Worm (Caenorhabditis elegans) whole organism, L3 larva: Measurements from ENCODE around the gene txt-2.
A peak's percentile ranks its signal among the peaks of the same experiment; 100 is the strongest.
"Not testable (repeated sequence)": the region's sequence is repeated elsewhere in the genome, so short reads cannot be mapped to it uniquely, and the experiment has no call there.

ENCODE experiments used
- R02D3.7 ChIP-seq: fragments of 150-350 bp; optimal IDR thresholded peaks from 2 replicates; lab custom pipeline; 2014; ENCODE audit warnings: missing biosample characterization, missing genetic modification characterization
- ZK546.5 ChIP-seq: sonication (generic microtip); optimal IDR thresholded peaks from 2 replicates; lab custom pipeline; 2017; ENCODE audit warnings: missing biosample characterization, missing genetic modification characterization
- daf-12 ChIP-seq: fragments of 150-350 bp; optimal IDR thresholded peaks from 2 replicates; lab custom pipeline; 2014; ENCODE audit warnings: missing biosample characterization, missing genetic modification reagents, missing genetic modification characterization
- egl-27 ChIP-seq: sonication (generic microtip); optimal IDR thresholded peaks from 4 replicates; lab custom pipeline; 2017; ENCODE audit warnings: missing biosample characterization, missing genetic modification reagents, missing genetic modification characterization
- egl-5 ChIP-seq: fragments of 150-350 bp; optimal IDR thresholded peaks from 2 replicates; lab custom pipeline; 2017; ENCODE audit warnings: missing biosample characterization, missing genetic modification reagents, missing genetic modification characterization, inconsistent platforms
- elt-2 ChIP-seq: sonication (generic microtip); optimal IDR thresholded peaks from 2 replicates; lab custom pipeline; 2016; ENCODE audit warnings: missing genetic modification reagents, mild to moderate bottlenecking, missing genetic modification characterization, missing compliant biosample characterization
- elt-3 ChIP-seq, 3 experiments: fragments of 150-350 bp in 1 of 3; sonication (generic microtip) in 2 of 3; optimal IDR thresholded peaks; 2 replicates in 2 of 3; 4 replicates in 1 of 3; lab custom pipeline; 2014 to 2017; ENCODE audit warnings: missing biosample characterization in 3 of 3, missing genetic modification characterization in 3 of 3
- fkh-10 ChIP-seq: sonication (generic microtip); optimal IDR thresholded peaks from 2 replicates; lab custom pipeline; 2017; ENCODE audit warnings: missing biosample characterization, missing genetic modification reagents, missing genetic modification characterization
- fkh-2 ChIP-seq: fragments of 150-350 bp; optimal IDR thresholded peaks from 2 replicates; lab custom pipeline; 2014; ENCODE audit warnings: missing biosample characterization, missing genetic modification reagents, missing genetic modification characterization
- jun-1 ChIP-seq: fragments of 150-350 bp; optimal IDR thresholded peaks from 2 replicates; lab custom pipeline; 2014; ENCODE audit warnings: missing biosample characterization, missing genetic modification reagents, missing genetic modification characterization
- lin-15B ChIP-seq: fragments of 150-350 bp; optimal IDR thresholded peaks from 2 replicates; lab custom pipeline; 2014; ENCODE audit warnings: missing biosample characterization, missing genetic modification characterization
- lin-39 ChIP-seq: fragments of 150-350 bp; optimal IDR thresholded peaks from 2 replicates; lab custom pipeline; 2018; ENCODE audit warnings: missing biosample characterization, missing genetic modification reagents, missing genetic modification characterization
- lsy-12 ChIP-seq: sonication (generic microtip); optimal IDR thresholded peaks from 2 replicates; lab custom pipeline; 2016; ENCODE audit warnings: mild to moderate bottlenecking, missing genetic modification characterization, missing compliant biosample characterization
- mml-1 ChIP-seq: fragments of 150-350 bp; sonication (generic microtip); optimal IDR thresholded peaks from 3 replicates; lab custom pipeline; 2014; ENCODE audit warnings: missing biosample characterization, missing genetic modification characterization
- nfya-1 ChIP-seq: sonication (generic microtip); optimal IDR thresholded peaks from 2 replicates; lab custom pipeline; 2017; ENCODE audit warnings: missing genetic modification characterization, mild to moderate bottlenecking, missing compliant biosample characterization, antibody characterized with exemption, moderate library complexity; ENCODE audit not compliant: insufficient read depth
- nhr-11 ChIP-seq: fragments of 150-350 bp; optimal IDR thresholded peaks from 2 replicates; lab custom pipeline; 2014; ENCODE audit warnings: missing biosample characterization, missing genetic modification characterization
- nhr-12 ChIP-seq: fragments of 150-350 bp; optimal IDR thresholded peaks from 2 replicates; lab custom pipeline; 2014; ENCODE audit warnings: missing biosample characterization, missing genetic modification characterization
- nhr-23 ChIP-seq: fragments of 150-350 bp; optimal IDR thresholded peaks from 2 replicates; lab custom pipeline; 2014; ENCODE audit warnings: missing biosample characterization, missing genetic modification reagents, missing genetic modification characterization
- nhr-237 ChIP-seq: fragments of 150-350 bp; optimal IDR thresholded peaks from 2 replicates; lab custom pipeline; 2014; ENCODE audit warnings: missing biosample characterization, missing genetic modification characterization
- nhr-28 ChIP-seq: fragments of 150-350 bp; optimal IDR thresholded peaks from 2 replicates; lab custom pipeline; 2014; ENCODE audit warnings: missing biosample characterization, missing genetic modification characterization
- nhr-43 ChIP-seq: sonication (generic microtip); optimal IDR thresholded peaks from 2 replicates; lab custom pipeline; 2016; ENCODE audit warnings: mild to moderate bottlenecking, missing genetic modification characterization, missing compliant biosample characterization; ENCODE audit not compliant: poor library complexity, severe bottlenecking
- nhr-76 ChIP-seq: fragments of 150-350 bp; sonication (generic microtip); optimal IDR thresholded peaks from 5 replicates; lab custom pipeline; 2014; ENCODE audit warnings: missing biosample characterization, missing genetic modification characterization
- nhr-77 ChIP-seq: fragments of 150-350 bp; optimal IDR thresholded peaks from 2 replicates; lab custom pipeline; 2014; ENCODE audit warnings: missing biosample characterization, missing genetic modification characterization
- pha-4 ChIP-seq: fragments of 150-350 bp; optimal IDR thresholded peaks from 2 replicates; lab custom pipeline; 2014; ENCODE audit warnings: missing biosample characterization, missing genetic modification reagents, missing genetic modification characterization
- pqm-1 ChIP-seq: fragments of 150-350 bp; optimal IDR thresholded peaks from 2 replicates; lab custom pipeline; 2017; ENCODE audit warnings: missing biosample characterization, missing genetic modification characterization, inconsistent platforms
- sea-2 ChIP-seq: fragments of 150-350 bp; sonication (generic microtip); optimal IDR thresholded peaks from 4 replicates; lab custom pipeline; 2014; ENCODE audit warnings: missing biosample characterization, missing genetic modification reagents, missing genetic modification characterization
- skn-1 ChIP-seq: fragments of 150-350 bp; optimal IDR thresholded peaks from 2 replicates; lab custom pipeline; 2014; ENCODE audit warnings: missing biosample characterization, missing genetic modification characterization
- snpc-4 ChIP-seq: fragments of 150-350 bp; optimal IDR thresholded peaks from 2 replicates; lab custom pipeline; 2014; ENCODE audit warnings: missing biosample characterization, missing genetic modification characterization
- tbx-2 ChIP-seq: sonication (generic microtip); optimal IDR thresholded peaks from 2 replicates; lab custom pipeline; 2016; ENCODE audit warnings: mild to moderate bottlenecking, missing genetic modification characterization, missing compliant biosample characterization
- unc-39 ChIP-seq: sonication (generic microtip); optimal IDR thresholded peaks from 4 replicates; lab custom pipeline; 2017; ENCODE audit warnings: missing biosample characterization, missing genetic modification characterization
- unc-62 ChIP-seq: fragments of 150-350 bp; sonication (generic microtip); optimal IDR thresholded peaks from 4 replicates; lab custom pipeline; 2014; ENCODE audit warnings: missing biosample characterization, missing genetic modification reagents, missing genetic modification characterization
- ztf-11 ChIP-seq: fragments of 150-350 bp; optimal IDR thresholded peaks from 2 replicates; lab custom pipeline; 2014; ENCODE audit warnings: missing biosample characterization, missing genetic modification characterization
- ztf-4 ChIP-seq: fragments of 150-350 bp; optimal IDR thresholded peaks from 2 replicates; lab custom pipeline; 2014; ENCODE audit warnings: missing biosample characterization, missing genetic modification characterization

txt-2 gene

DNA sequence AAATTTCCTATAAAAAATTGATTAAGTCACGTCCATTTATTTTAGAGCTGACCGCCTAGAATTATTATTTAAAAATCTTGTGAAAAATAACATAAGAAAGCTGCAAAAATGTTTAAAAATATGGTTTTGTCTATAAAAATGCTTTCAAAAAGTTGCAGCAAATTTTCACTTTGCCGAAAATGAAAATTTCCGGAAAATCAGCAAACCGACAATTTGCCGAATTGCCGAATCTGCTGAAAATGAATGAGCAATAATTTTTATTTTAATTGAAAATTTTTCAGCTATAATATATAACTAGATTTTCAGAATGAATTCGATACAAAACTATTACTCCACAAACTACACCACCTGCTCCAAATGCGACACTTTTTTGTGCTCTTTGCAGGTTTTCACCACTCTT lies 23.5 kb downstream of the txt-2 start, which contains the start of gene srh-78:
srh-78 (plus strand) TSS at position 301 of the 400 bp plus-strand sequence.
- TF ChIP-seq skn-1 (tag; lab: Kevin White, UChicago) (no peak), nhr-237 (tag; lab: Kevin White, UChicago) (no peak), lsy-12 (no peak), nhr-23 (tag; lab: Kevin White, UChicago) (no peak), lin-39 (no peak), ZK546.5 (tag; lab: Kevin White, UChicago) (no peak), ztf-11 (tag; lab: Kevin White, UChicago) (no peak), sea-2 (GFP tag; lab: Kevin White, UChicago) (no peak), ztf-4 (no peak)
- TF ChIP-seq, all 47 proteins: peak for 0

DNA sequence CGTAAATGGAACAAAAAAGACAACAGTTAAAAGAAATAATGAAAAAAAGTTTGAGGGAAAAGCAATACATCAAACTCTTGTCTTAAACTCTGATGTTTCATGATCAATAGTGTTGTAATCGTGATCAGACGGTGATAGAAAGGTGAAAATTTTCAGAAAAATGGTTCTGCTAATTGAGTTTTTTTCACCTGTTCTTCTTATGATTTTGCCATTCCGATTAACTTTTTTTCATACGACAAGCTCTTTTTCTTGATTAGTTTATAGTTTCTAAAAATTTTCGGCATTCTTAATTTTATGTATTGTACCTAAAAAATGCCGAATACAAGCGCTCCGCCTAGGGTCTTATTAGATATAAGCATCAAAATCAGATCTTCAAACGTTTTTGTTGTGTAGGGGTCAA lies 24.6 kb downstream of the txt-2 start:
- no peak for TF ChIP-seq jun-1 (tag; lab: Kevin White, UChicago)
- TF ChIP-seq ZK546.5 (tag; lab: Kevin White, UChicago) = no peak
- TF ChIP-seq R02D3.7 (tag; lab: Kevin White, UChicago) = no peak
- TF ChIP-seq nfya-1 (tag; lab: Kevin White, UChicago) = no peak
- TF ChIP-seq ztf-11 (tag; lab: Kevin White, UChicago) = no peak
- TF ChIP-seq nhr-28 = no peak
- TF ChIP-seq nhr-77 (tag; lab: Kevin White, UChicago) = no peak
- TF ChIP-seq egl-27 (tag; lab: Kevin White, UChicago) = no peak
- no peak for TF ChIP-seq unc-62
- no peak for TF ChIP-seq mml-1 (tag; lab: Kevin White, UChicago)
- TF ChIP-seq nhr-23 (tag; lab: Kevin White, UChicago) = no peak
- TF ChIP-seq snpc-4 (tag; lab: Kevin White, UChicago) = no peak
- no peak for TF ChIP-seq daf-12 (tag; lab: Kevin White, UChicago)
- TF ChIP-seq, all 47 proteins: peak for 0

DNA sequence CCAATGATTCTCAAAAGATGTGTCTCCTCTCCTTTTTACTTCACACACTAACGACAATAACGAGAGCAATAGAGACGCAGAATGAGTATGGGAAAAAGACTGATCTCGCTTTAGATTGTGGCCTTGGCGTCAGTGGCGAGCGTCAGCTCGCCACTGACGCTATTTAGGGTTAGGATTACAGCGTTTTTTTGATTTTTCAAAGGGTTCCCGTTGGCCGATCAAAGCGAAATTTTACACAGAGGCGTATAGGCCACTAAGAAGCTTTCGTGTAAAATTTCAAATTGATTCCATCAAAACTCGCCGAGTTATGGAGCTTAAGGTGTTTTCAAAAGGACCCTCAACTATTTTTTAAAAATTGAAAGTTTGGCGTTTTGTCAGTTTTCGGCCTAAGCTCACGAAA lies 27.6 kb downstream of the txt-2 start, which contains the start of gene DC2.5:
DC2.5 (minus strand) TSS at position 101 of the 400 bp plus-strand sequence.
- TF ChIP-seq nhr-23 (tag; lab: Kevin White, UChicago); nfya-1 (tag; lab: Kevin White, UChicago); fkh-10 (GFP tag; lab: Kevin White, UChicago): not testable (repeated sequence)

DNA sequence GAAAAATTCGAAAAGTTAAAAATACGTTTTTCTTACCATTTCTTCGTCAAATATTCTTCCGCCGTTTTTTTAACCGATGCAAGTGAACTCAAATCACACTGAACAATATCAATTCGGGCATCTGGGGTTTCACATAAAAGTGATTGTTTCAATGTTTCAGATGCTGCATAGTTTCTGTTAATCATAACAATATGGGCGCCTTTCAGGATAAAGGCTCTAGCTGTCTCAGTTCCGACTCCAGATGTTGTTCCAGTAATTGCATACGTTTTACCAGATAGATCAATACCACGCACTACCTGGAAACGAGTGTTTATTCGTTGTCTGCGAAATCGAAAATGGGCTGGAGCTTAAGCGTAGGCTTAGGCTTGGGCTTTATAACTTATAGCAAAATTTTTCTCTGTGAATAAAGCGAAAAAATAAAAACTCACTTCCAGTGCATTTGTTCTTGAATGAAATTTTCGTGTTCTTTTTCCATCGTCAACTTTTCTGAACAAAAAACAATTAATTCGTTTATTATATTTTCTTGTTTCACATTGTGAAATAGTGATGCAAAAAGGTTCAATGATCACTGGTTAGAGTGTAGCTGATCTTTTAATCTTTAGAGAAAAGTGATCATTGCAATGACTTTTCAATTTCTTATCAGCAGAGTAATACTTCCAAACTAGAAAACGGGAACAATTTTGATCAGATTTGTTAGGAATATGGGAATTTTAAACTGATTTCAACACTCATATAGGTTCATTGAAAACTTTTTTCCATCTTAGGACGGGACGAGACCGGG lies 28.7 kb downstream of the txt-2 start:
- TF ChIP-seq snpc-4 (tag; lab: Kevin White, UChicago) = no peak
- no peak for TF ChIP-seq lsy-12
- TF ChIP-seq lin-15B (tag; lab: Kevin White, UChicago) = no peak
- TF ChIP-seq elt-2 (tag; lab: Kevin White, UChicago) = peak; percentile 47
- TF ChIP-seq elt-3 (tag; optimal IDR thresholded peaks at IDR 0.05; lab: Kevin White, UChicago) = no peak
- peak; percentile 31 for TF ChIP-seq pqm-1 (tag; lab: Kevin White, UChicago)
- no peak for TF ChIP-seq ZK546.5 (tag; lab: Kevin White, UChicago)
- no peak for TF ChIP-seq nhr-28
- TF ChIP-seq, all 47 proteins: peak for 2

DNA sequence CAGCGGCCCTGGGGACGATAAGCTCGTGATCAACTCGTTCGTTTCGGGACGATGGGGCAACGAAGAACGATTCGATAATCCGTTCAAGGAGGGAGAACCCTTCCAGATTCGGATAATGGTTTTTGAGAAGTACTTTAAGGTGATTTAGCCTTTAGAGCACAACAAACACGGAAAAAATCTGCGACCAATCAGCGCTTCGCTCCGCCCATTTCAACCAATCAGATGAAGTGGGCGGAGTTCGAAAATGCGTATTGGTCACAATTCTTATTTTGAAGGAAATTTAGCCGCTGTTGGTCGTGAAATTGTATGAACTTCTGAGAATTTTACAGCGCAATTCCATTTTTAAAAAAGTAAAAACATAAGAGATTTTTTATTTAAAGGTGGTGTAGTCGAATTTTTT lies 33.5 kb downstream of the txt-2 start:
- TF ChIP-seq nfya-1 (tag; lab: Kevin White, UChicago) (peak; percentile 92), tbx-2 (no peak), fkh-2 (no peak), jun-1 (tag; lab: Kevin White, UChicago) (no peak)
- TF ChIP-seq, all 47 proteins: peak for 1

DNA sequence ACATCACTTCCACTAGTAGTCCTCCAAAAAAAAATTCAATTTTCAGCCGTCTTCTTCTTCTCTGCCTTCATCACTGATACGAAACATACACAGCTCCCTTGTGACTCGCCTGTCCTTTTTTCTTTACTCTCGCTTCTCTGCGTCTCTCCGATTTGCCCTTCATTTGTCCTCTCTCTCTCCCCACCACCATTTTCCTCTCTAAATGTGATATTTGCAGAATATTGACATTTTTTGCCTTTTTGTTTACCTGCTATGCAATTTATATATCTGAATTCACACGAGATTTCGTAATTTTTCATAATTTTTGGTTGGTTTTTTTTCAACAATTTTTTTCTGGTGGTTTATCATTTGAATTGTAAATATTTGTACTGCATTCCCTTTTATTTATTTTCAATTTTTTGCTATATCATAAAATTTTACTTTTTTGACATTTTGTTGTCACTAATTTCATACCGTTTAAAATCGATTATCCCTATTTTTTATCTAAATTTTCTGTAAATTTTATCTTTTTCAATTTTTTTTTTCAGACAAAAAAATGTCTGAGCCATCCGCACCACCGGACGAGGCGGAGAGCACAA lies 36.4 kb downstream of the txt-2 start, which contains the start of gene lec-12:
lec-12 (plus strand) TSS at position 528 of the 578 bp plus-strand sequence.
- TF ChIP-seq elt-2 (tag; lab: Kevin White, UChicago) (peak; percentile 13), jun-1 (tag; lab: Kevin White, UChicago) (peak; percentile 22), unc-39 (tag; lab: Kevin White, UChicago) (no peak), nfya-1 (tag; lab: Kevin White, UChicago) (peak; percentile 33), pqm-1 (tag; lab: Kevin White, UChicago) (peak; percentile 23), nhr-76 (tag; lab: Kevin White, UChicago) (no peak), mml-1 (tag; lab: Kevin White, UChicago) (no peak), daf-12 (tag; lab: Kevin White, UChicago) (no peak), nhr-43 (tag; lab: Kevin White, UChicago) (no peak), elt-3 (tag; optimal IDR thresholded peaks at IDR 0.05; lab: Kevin White, UChicago) (no peak), egl-5 (no peak), nhr-77 (tag; lab: Kevin White, UChicago) (no peak), nhr-237 (tag; lab: Kevin White, UChicago) (no peak), pha-4 (tag; lab: Kevin White, UChicago) (peak; percentile 95), nhr-11 (no peak), snpc-4 (tag; lab: Kevin White, UChicago) (no peak), nhr-12 (tag; lab: Kevin White, UChicago) (no peak), nhr-28 (no peak)
